Worm (Caenorhabditis elegans) whole organism, late embryonic: ENCODE data around the gene mbr-1.

Source experiments
- ama-1 ChIP-seq: fragments of 150-350 bp; optimal IDR thresholded peaks from 2 replicates; lab custom pipeline; 2014
- ceh-22 ChIP-seq: sonication (generic microtip); optimal IDR thresholded peaks from 2 replicates; lab custom pipeline; 2017; ENCODE audit warnings: missing biosample characterization, missing genetic modification characterization
- ceh-31 ChIP-seq: sonication (generic microtip); optimal IDR thresholded peaks from 2 replicates; lab custom pipeline; 2016; ENCODE audit warnings: missing genetic modification characterization, missing compliant biosample characterization
- pqm-1 ChIP-seq: sonication (generic microtip); optimal IDR thresholded peaks from 2 replicates; lab custom pipeline; 2016; ENCODE audit warnings: missing genetic modification characterization, missing compliant biosample characterization
- tbx-2 ChIP-seq: sonication (generic microtip); optimal IDR thresholded peaks from 2 replicates; lab custom pipeline; 2016; ENCODE audit warnings: missing genetic modification characterization, missing compliant biosample characterization
- unc-42 ChIP-seq: sonication (generic microtip); optimal IDR thresholded peaks from 2 replicates; lab custom pipeline; 2016; ENCODE audit warnings: missing genotype, missing genetic modification characterization, missing compliant biosample characterization

ce11 chrX:10746388-10746787 is 24.5 kb upstream of the mbr-1 start, which contains the start of gene R07A4.2:
- TF ChIP-seq pqm-1 (tag; lab: Kevin White, UChicago), result no peak
- no peak for TF ChIP-seq tbx-2 (tag; lab: Kevin White, UChicago)
- no peak for TF ChIP-seq unc-42 (tag; lab: Kevin White, UChicago)
- TF ChIP-seq ceh-31, result no peak
- no peak for TF ChIP-seq ama-1 (lab: Kevin White, UChicago)
- no peak for TF ChIP-seq ceh-22 (tag; lab: Kevin White, UChicago)
